Fruit fly (Drosophila melanogaster): ENCODE data around the gene Clp.

The Clp gene

DNA sequence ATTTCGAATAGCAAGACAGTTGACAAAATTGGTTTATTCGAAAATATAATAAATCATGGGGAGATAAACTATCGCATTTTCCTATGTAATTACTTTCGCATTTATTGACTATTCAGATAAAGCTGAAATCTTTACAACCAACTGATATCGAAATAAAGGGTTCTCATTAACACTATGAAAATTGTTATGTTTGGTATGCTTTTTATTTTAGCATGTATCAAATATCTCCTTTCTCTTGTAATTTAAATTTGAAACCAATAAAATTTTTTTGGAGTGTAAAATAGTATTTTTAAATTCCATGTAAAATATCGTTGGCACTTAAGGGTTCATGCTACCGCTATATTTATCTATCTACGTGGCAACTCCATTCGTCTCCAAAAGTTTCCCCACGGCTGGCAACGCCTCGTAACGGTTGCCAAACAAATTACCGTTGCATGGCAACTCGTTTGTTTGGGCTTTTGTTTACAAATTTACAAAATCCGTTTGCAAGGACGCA, 35.3 kb downstream of the Clp start, which contains the start of gene CG13949 (continued):
- TF ChIP-seq CG12236 (GFP tag; optimal IDR thresholded peaks at IDR 0.05), result no peak
- peak; percentile 51 for TF ChIP-seq CG9609 (GFP tag; optimal IDR thresholded peaks at IDR 0.05)
- TF ChIP-seq dpn (GFP tag; optimal IDR thresholded peaks at IDR 0.05), result peak; percentile 48 to 67
- TF ChIP-seq Taf1 (GFP tag; IDR thresholded peaks at IDR 0.05), result peak; percentile 45
- no peak for TF ChIP-seq crol (GFP tag; IDR thresholded peaks at IDR 0.05)
- TF ChIP-seq Atf6 (GFP tag; IDR thresholded peaks at IDR 0.05), result peak; percentile 67; the same call in 1 of the 2 replicates
- TF ChIP-seq CG12659 (GFP tag; optimal IDR thresholded peaks at IDR 0.05), result peak; percentile 74
- TF ChIP-seq H15 (GFP tag; IDR thresholded peaks at IDR 0.05), result peak; percentile 71; the same call in 2 of the 3 replicates
- peak; percentile 44 for TF ChIP-seq CG10147 (GFP tag; optimal IDR thresholded peaks at IDR 0.05)
- TF ChIP-seq Rfx (GFP tag; IDR thresholded peaks at IDR 0.05), result peak; percentile 93
- TF ChIP-seq dm (GFP tag; optimal IDR thresholded peaks at IDR 0.05), result peak; percentile 25
- peak; percentile 84 for TF ChIP-seq PHDP (tag; optimal IDR thresholded peaks at IDR 0.05)
- peak; percentile 41 for TF ChIP-seq NC2β (GFP tag; optimal IDR thresholded peaks at IDR 0.05)
- no peak for TF ChIP-seq CG17186 (GFP tag; optimal IDR thresholded peaks at IDR 0.05)
- TF ChIP-seq lmd (GFP tag; IDR thresholded peaks at IDR 0.05), result peak; percentile 72
- peak; percentile 64 for TF ChIP-seq stwl (tag; optimal IDR thresholded peaks at IDR 0.05)
- TF ChIP-seq ap (GFP tag; IDR thresholded peaks at IDR 0.05), result no peak
- TF ChIP-seq hb (GFP tag; IDR thresholded peaks at IDR 0.05; ENCODE audit: partially characterized antibody), result no peak
- TF ChIP-seq Chrac-16 (GFP tag; optimal IDR thresholded peaks at IDR 0.05), result peak; percentile 59
- peak; percentile 47 for TF ChIP-seq disco-r (GFP tag; optimal IDR thresholded peaks at IDR 0.05)
- peak; percentile 53 for TF ChIP-seq CG8924 (tag; optimal IDR thresholded peaks at IDR 0.05)
- peak; percentile 77; the same call in 2 of the 3 replicates for TF ChIP-seq zfh1 (GFP tag; IDR thresholded peaks at IDR 0.05)
- peak; percentile 62 for TF ChIP-seq NfI (GFP tag; optimal IDR thresholded peaks at IDR 0.05)
- TF ChIP-seq CoRest (tag; optimal IDR thresholded peaks at IDR 0.05), result peak; percentile 84
- TF ChIP-seq gsb (GFP tag; IDR thresholded peaks at IDR 0.05), result peak; percentile 24; the same call in 1 of the 2 replicates
- TF ChIP-seq GATAe (GFP tag; conservative IDR thresholded peaks at IDR 0.05), result peak; percentile 65; the same call in 1 of the 2 replicates
- TF ChIP-seq CG3726 (GFP tag; IDR thresholded peaks at IDR 0.05), result no peak
- peak; percentile 72 for TF ChIP-seq Awh (GFP tag; IDR thresholded peaks at IDR 0.05)
- TF ChIP-seq CG7372 (GFP tag; IDR thresholded peaks at IDR 0.05), result peak; percentile 56; the same call in 1 of the 2 replicates
- TF ChIP-seq gt (GFP tag; IDR thresholded peaks at IDR 0.05), result no peak
- TF ChIP-seq CG1024 (GFP tag; IDR thresholded peaks at IDR 0.05), result no peak
- TF ChIP-seq ase (GFP tag; IDR thresholded peaks at IDR 0.05), result peak; percentile 71; the same call in 2 of the 3 replicates
- peak in 1 of 2 experiments; percentile 63 for TF ChIP-seq Hr51 (GFP tag; optimal IDR thresholded peaks at IDR 0.05)
- no peak for TF ChIP-seq fd64A (GFP tag; optimal IDR thresholded peaks at IDR 0.05)
- peak; percentile 80 for TF ChIP-seq ttk (GFP tag; IDR thresholded peaks at IDR 0.05)
- no peak for TF ChIP-seq tup (GFP tag; optimal IDR thresholded peaks at IDR 0.05)
- TF ChIP-seq Drgx (GFP tag; IDR thresholded peaks at IDR 0.05), result peak; percentile 45; the same call in 1 of the 2 replicates
- TF ChIP-seq Dp (GFP tag; optimal IDR thresholded peaks at IDR 0.05), result peak; percentile 51
- peak; percentile 73 for TF ChIP-seq CG17328 (GFP tag; IDR thresholded peaks at IDR 0.05)
- peak; percentile 79 for TF ChIP-seq CG14014 (GFP tag; IDR thresholded peaks at IDR 0.05)
- no peak for TF ChIP-seq fru (optimal IDR thresholded peaks at IDR 0.05)
- TF ChIP-seq wdn (GFP tag; IDR thresholded peaks at IDR 0.05), result peak; percentile 64; the same call in 1 of the 2 replicates
- TF ChIP-seq gfzf (GFP tag; optimal IDR thresholded peaks at IDR 0.05), result peak; percentile 32
- TF ChIP-seq knrl (GFP tag; IDR thresholded peaks at IDR 0.05; ENCODE audit: partially characterized antibody), result peak; percentile 56
- peak; percentile 90 for TF ChIP-seq mirr (GFP tag; optimal IDR thresholded peaks at IDR 0.05)
- peak; percentile 47; the same call in 1 of the 2 replicates for TF ChIP-seq klu (GFP tag; IDR thresholded peaks at IDR 0.05)
- TF ChIP-seq D (optimal IDR thresholded peaks at IDR 0.05), result no peak
- TF ChIP-seq D (GFP tag; optimal IDR thresholded peaks at IDR 0.05), result peak; percentile 19
- TF ChIP-seq kay (GFP tag; optimal IDR thresholded peaks at IDR 0.05), result peak; percentile 39
- TF ChIP-seq sob (GFP tag; IDR thresholded peaks at IDR 0.05), result peak; percentile 85
- TF ChIP-seq Vsx1 (GFP tag; optimal IDR thresholded peaks at IDR 0.05), result no peak
